Worm (Caenorhabditis elegans) whole organism, late embryonic: ENCODE measurements around the gene ZK512.1.

Source experiments
- C08G9.2 ChIP-seq: sonication (generic microtip); optimal IDR thresholded peaks from 2 replicates; lab custom pipeline; 2016; ENCODE audit warnings: mild to moderate bottlenecking, missing genetic modification characterization, moderate library complexity, missing compliant biosample characterization
- F13H6.1 ChIP-seq: sonication (generic microtip); optimal IDR thresholded peaks from 2 replicates; lab custom pipeline; 2016; ENCODE audit warnings: missing genetic modification characterization, missing compliant biosample characterization
- K02D7.2 ChIP-seq: sonication (generic microtip); optimal IDR thresholded peaks from 2 replicates; lab custom pipeline; 2017; ENCODE audit warnings: mild to moderate bottlenecking, missing genetic modification characterization, missing compliant biosample characterization
- K09A11.1 ChIP-seq: sonication (generic microtip); optimal IDR thresholded peaks from 2 replicates; lab custom pipeline; 2017; ENCODE audit warnings: antibody characterized with exemption, mild to moderate bottlenecking, missing genetic modification characterization, missing compliant biosample characterization; ENCODE audit not compliant: insufficient read depth
- T23F11.4 ChIP-seq: fragments of 200-800 bp; sonication (Bioruptor generic); optimal IDR thresholded peaks from 2 replicates; lab custom pipeline; 2018; ENCODE audit warnings: mild to moderate bottlenecking, missing genetic modification characterization, missing compliant biosample characterization
- ahr-1 ChIP-seq: sonication (generic microtip); optimal IDR thresholded peaks from 2 replicates; lab custom pipeline; 2016; ENCODE audit warnings: missing genetic modification characterization, missing compliant biosample characterization
- ceh-14 ChIP-seq: sonication (generic microtip); optimal IDR thresholded peaks from 2 replicates; lab custom pipeline; 2016; ENCODE audit warnings: missing genotype, missing genetic modification characterization, missing compliant biosample characterization
- ceh-19 ChIP-seq: fragments of 200-800 bp; sonication (Bioruptor generic); optimal IDR thresholded peaks from 2 replicates; lab custom pipeline; 2018; ENCODE audit warnings: mild to moderate bottlenecking, missing genetic modification characterization, missing compliant biosample characterization
- ceh-2 ChIP-seq: sonication (generic microtip); optimal IDR thresholded peaks from 2 replicates; lab custom pipeline; 2016; ENCODE audit warnings: missing genotype, missing genetic modification characterization, missing compliant biosample characterization
- ceh-22 ChIP-seq: sonication (generic microtip); optimal IDR thresholded peaks from 2 replicates; lab custom pipeline; 2017; ENCODE audit warnings: missing biosample characterization, missing genetic modification characterization
- ceh-34 ChIP-seq: sonication (generic microtip); optimal IDR thresholded peaks from 2 replicates; lab custom pipeline; 2016; ENCODE audit warnings: mild to moderate bottlenecking, missing genetic modification characterization, missing compliant biosample characterization
- ceh-9 ChIP-seq: sonication (generic microtip); optimal IDR thresholded peaks from 2 replicates; lab custom pipeline; 2016; ENCODE audit warnings: mild to moderate bottlenecking, missing genetic modification characterization, inconsistent platforms, missing compliant biosample characterization
- che-1 ChIP-seq: sonication (generic microtip); optimal IDR thresholded peaks from 2 replicates; lab custom pipeline; 2016; ENCODE audit warnings: mild to moderate bottlenecking, missing genetic modification characterization, missing compliant biosample characterization
- dmd-4 ChIP-seq: sonication (generic microtip); optimal IDR thresholded peaks from 2 replicates; lab custom pipeline; 2016; ENCODE audit warnings: borderline replicate concordance, missing genetic modification characterization, missing compliant biosample characterization
- dve-1 ChIP-seq: sonication (generic microtip); optimal IDR thresholded peaks from 2 replicates; lab custom pipeline; 2017; ENCODE audit warnings: antibody characterized with exemption, mild to moderate bottlenecking, missing genetic modification characterization, missing compliant biosample characterization
- elt-2 ChIP-seq: sonication (generic microtip); optimal IDR thresholded peaks from 2 replicates; lab custom pipeline; 2016; ENCODE audit warnings: missing genetic modification reagents, missing genetic modification characterization, missing compliant biosample characterization
- elt-4 ChIP-seq: sonication (generic microtip); optimal IDR thresholded peaks from 2 replicates; lab custom pipeline; 2016; ENCODE audit warnings: missing genetic modification characterization, missing compliant biosample characterization
- ets-4 ChIP-seq: sonication (generic microtip); optimal IDR thresholded peaks from 2 replicates; lab custom pipeline; 2016; ENCODE audit warnings: missing genetic modification characterization, missing compliant biosample characterization
- eyg-1 ChIP-seq: sonication (generic microtip); optimal IDR thresholded peaks from 2 replicates; lab custom pipeline; 2016; ENCODE audit warnings: missing genotype, missing genetic modification characterization, missing compliant biosample characterization
- fkh-10 ChIP-seq: fragments of 150-350 bp; optimal IDR thresholded peaks from 2 replicates; lab custom pipeline; 2014; ENCODE audit warnings: missing biosample characterization, missing genetic modification reagents, missing genetic modification characterization
- fkh-6 ChIP-seq: sonication (generic microtip); optimal IDR thresholded peaks from 2 replicates; lab custom pipeline; 2016; ENCODE audit warnings: missing genetic modification characterization, missing compliant biosample characterization
- gmeb-2 ChIP-seq: sonication (generic microtip); optimal IDR thresholded peaks from 2 replicates; lab custom pipeline; 2016; ENCODE audit warnings: missing genetic modification characterization, inconsistent platforms, missing compliant biosample characterization
- hlh-15 ChIP-seq: sonication (generic microtip); optimal IDR thresholded peaks from 2 replicates; lab custom pipeline; 2016; ENCODE audit warnings: missing genetic modification characterization, missing compliant biosample characterization
- hlh-6 ChIP-seq: sonication (generic microtip); optimal IDR thresholded peaks from 2 replicates; lab custom pipeline; 2016; ENCODE audit warnings: missing genotype, missing genetic modification characterization, missing compliant biosample characterization
- lin-11 ChIP-seq: fragments of 200-800 bp; sonication (Bioruptor generic); optimal IDR thresholded peaks from 2 replicates; lab custom pipeline; 2018; ENCODE audit warnings: mild to moderate bottlenecking, missing genetic modification characterization, missing compliant biosample characterization
- nfya-1 ChIP-seq: sonication (generic microtip); optimal IDR thresholded peaks from 2 replicates; lab custom pipeline; 2017; ENCODE audit warnings: missing genetic modification characterization, mild to moderate bottlenecking, missing compliant biosample characterization, antibody characterized with exemption, moderate library complexity
- nhr-11 ChIP-seq: fragments of 150-350 bp; optimal IDR thresholded peaks from 2 replicates; lab custom pipeline; 2014; ENCODE audit warnings: missing biosample characterization, missing genetic modification characterization
- nhr-232 ChIP-seq: sonication (generic microtip); optimal IDR thresholded peaks from 2 replicates; lab custom pipeline; 2016; ENCODE audit warnings: missing genetic modification characterization, missing compliant biosample characterization
- pax-1 ChIP-seq: fragments of 150-350 bp; optimal IDR thresholded peaks from 2 replicates; lab custom pipeline; 2014; ENCODE audit warnings: missing biosample characterization, missing genetic modification characterization
- pha-2 ChIP-seq: sonication (generic microtip); optimal IDR thresholded peaks from 2 replicates; lab custom pipeline; 2017; ENCODE audit warnings: mild to moderate bottlenecking, missing genetic modification characterization, missing compliant biosample characterization
- pqm-1 ChIP-seq: sonication (generic microtip); optimal IDR thresholded peaks from 2 replicates; lab custom pipeline; 2016; ENCODE audit warnings: missing genetic modification characterization, missing compliant biosample characterization
- pros-1 ChIP-seq: fragments of 150-350 bp; optimal IDR thresholded peaks from 2 replicates; lab custom pipeline; 2014; ENCODE audit warnings: missing biosample characterization, missing genetic modification reagents, missing genetic modification characterization
- rnt-1 ChIP-seq: sonication (generic microtip); optimal IDR thresholded peaks from 2 replicates; lab custom pipeline; 2016; ENCODE audit warnings: missing genetic modification characterization, missing compliant biosample characterization
- sdc-2 ChIP-seq: sonication (generic microtip); optimal IDR thresholded peaks from 2 replicates; lab custom pipeline; 2016; ENCODE audit warnings: missing genotype, missing genetic modification characterization, missing compliant biosample characterization
- sox-4 ChIP-seq: sonication (generic microtip); optimal IDR thresholded peaks from 2 replicates; lab custom pipeline; 2017; ENCODE audit warnings: mild to moderate bottlenecking, missing genetic modification characterization, inconsistent platforms, missing compliant biosample characterization
- tbx-2 ChIP-seq: sonication (generic microtip); optimal IDR thresholded peaks from 2 replicates; lab custom pipeline; 2016; ENCODE audit warnings: missing genetic modification characterization, missing compliant biosample characterization
- unc-3 ChIP-seq, 2 experiments: fragments of 200-800 bp in 1 of 2; sonication (Bioruptor generic) in 1 of 2; sonication (generic microtip) in 1 of 2; conservative IDR thresholded peaks in 1 of 2; optimal IDR thresholded peaks in 1 of 2; 2 replicates each; pipeline versions ENCODE4 v1.3.6 to Lab custom; 2016 to 2022; ENCODE audit warnings: missing compliant biosample characterization in 2 of 2, missing genetic modification characterization in 2 of 2, missing genetic modification reagents in 1 of 2
- unc-86 ChIP-seq: sonication (generic microtip); optimal IDR thresholded peaks from 2 replicates; lab custom pipeline; 2016; ENCODE audit warnings: missing genetic modification characterization, missing compliant biosample characterization

Gene ZK512.1

DNA sequence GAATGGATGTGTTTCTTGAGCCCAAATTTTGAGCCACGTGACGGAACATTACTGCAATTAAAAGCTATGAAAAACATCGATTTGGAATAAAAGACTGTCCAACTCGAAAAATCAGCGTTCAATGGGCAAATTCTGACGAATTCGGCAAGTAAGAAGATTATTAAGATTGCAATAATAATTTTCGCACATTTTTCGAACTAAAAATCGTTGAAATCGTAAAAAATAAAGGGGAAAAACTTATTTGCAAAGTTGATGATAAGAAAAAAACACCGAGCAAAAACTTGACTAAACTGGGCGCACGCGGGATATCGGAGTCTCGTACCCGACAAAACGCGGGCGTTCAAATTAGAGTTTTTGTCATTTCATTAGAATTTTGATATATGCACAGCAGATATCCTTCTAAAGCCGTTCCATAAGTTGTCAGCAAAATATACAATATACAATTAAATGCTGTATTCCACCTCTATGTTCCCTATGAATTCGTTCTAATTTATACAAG is 25.4 kb upstream of the ZK512.1 start, which contains the start of the genes mccc-2 and mrpl-44:
mccc-2 (minus strand) TSS at position 51 of the 499 bp plus-strand sequence.
mrpl-44 (minus strand) TSS at position 51 of the 499 bp plus-strand sequence.
- peak; percentile 70 for TF ChIP-seq elt-2 (tag; lab: Kevin White, UChicago)
- TF ChIP-seq nfya-1 (tag; lab: Kevin White, UChicago): peak; percentile 18
- no peak for TF ChIP-seq elt-4 (tag; lab: Kevin White, UChicago)
- TF ChIP-seq, all 69 proteins: peak for 2

DNA sequence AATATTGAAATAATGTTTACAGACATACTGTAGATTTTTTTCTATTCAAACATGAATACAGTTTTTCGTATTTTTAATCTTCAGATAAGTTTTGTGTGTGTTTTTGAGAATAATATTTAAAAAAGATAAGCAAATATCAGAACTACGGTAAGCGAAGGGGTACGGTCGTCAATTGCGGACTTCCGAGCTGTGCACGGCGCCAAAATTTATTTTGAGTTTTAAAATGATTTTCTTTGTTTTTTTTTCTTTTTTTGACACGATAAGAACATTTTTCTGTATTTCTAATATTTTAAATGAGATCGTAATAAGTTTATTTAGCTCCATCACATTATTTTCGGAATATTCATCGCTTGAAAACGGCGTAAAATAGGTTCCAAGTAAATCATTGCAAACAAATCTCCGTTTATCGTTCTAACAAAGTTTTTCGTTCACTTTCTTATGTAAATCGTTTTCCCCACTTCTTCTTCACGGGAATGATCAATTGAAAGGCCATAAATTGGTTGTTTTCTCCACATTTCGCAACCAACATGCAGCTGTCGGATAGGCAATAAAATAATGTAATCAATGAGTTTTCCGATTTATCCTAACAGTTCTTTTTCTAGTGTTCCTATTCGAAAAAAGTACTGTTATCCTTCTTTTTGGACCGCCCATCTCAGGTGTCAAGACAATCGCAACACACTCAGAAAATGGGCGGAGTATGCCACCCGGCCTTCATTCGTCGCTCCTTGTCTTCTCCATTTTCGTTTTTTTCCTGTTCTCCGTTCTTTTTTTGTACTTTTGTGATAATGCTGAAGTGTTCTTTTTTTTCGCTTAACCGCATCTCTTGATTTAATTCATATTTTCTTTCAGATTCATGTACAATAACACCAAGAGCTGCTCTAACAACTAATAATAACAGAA is 23.1 kb upstream of the ZK512.1 start, which contains the start of gene glp-1:
glp-1 (plus strand) TSS at position 850 of the 900 bp plus-strand sequence.
- TF ChIP-seq ceh-2 (tag; lab: Kevin White, UChicago): no peak
- TF ChIP-seq dve-1 (tag; lab: Kevin White, UChicago): no peak
- no peak for TF ChIP-seq hlh-6 (tag; lab: Kevin White, UChicago)
- no peak for TF ChIP-seq hlh-15 (tag; lab: Kevin White, UChicago)
- no peak for TF ChIP-seq T23F11.4 (GFP tag; lab: Kevin White, UChicago)
- TF ChIP-seq elt-4 (tag; lab: Kevin White, UChicago): no peak
- TF ChIP-seq unc-3 (GFP tag; conservative IDR thresholded peaks at IDR 0.05; lab: Robert Waterston, UW): no peak
- TF ChIP-seq unc-3 (tag; optimal IDR thresholded peaks at IDR 0.05; lab: Kevin White, UChicago): no peak
- no peak for TF ChIP-seq pax-1 (tag; lab: Kevin White, UChicago)
- TF ChIP-seq K02D7.2 (tag; lab: Kevin White, UChicago): no peak

DNA sequence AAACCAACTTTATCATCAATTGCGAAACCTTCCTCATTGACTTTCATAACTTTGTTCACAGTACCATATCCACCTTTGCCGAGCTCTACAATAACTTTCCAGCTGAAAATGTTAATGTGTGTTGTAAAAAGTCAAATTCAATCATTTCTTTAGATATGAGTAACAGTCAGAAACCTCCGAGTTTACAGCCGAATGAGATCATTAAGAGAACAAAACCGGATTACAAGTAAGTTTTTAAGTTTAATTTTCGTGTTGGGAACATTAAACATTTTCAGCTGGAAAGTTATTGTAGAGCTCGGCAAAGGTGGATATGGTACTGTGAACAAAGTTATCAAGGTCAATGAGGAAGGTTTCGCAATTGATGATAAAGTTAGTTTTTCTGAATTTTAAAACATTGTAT is 13.5 kb upstream of the ZK512.1 start, which contains the start of gene ZK507.1:
ZK507.1 (minus strand) TSS at position 101 of the 400 bp plus-strand sequence.
- TF ChIP-seq ahr-1: no peak
- TF ChIP-seq ceh-9 (tag; lab: Kevin White, UChicago): no peak
- no peak for TF ChIP-seq fkh-6 (tag; lab: Kevin White, UChicago)
- no peak for TF ChIP-seq F13H6.1 (tag; lab: Kevin White, UChicago)
- no peak for TF ChIP-seq T23F11.4 (GFP tag; lab: Kevin White, UChicago)
- no peak for TF ChIP-seq unc-86 (tag; lab: Kevin White, UChicago)
- TF ChIP-seq sox-4: no peak
- TF ChIP-seq dmd-4 (tag; lab: Kevin White, UChicago): no peak
- no peak for TF ChIP-seq elt-2 (tag; lab: Kevin White, UChicago)
- no peak for TF ChIP-seq che-1
- no peak for TF ChIP-seq pha-2 (tag; lab: Kevin White, UChicago)
- no peak for TF ChIP-seq ceh-19 (GFP tag; lab: Kevin White, UChicago)

DNA sequence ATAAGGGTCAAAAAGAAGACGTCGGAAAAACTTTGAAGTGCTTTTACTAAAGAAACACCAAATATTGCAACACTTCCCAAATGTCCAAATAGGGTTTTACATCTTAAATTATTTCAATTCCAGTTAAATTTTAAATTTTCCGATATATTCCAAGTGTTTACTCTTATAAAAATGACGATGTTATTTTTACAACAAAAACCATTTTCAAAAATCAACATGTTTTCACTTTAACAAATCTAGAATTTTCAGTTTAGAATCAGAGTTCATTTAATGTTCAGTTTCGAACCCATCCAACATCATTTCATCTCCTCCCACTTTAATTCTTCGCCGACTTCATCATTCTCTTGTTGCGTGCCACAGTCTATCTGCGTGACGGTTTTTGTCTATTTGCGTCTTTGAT is 11.1 kb upstream of the ZK512.1 start, which contains the start of gene dos-1:
dos-1 (plus strand) TSS at position 301 of the 400 bp plus-strand sequence.
- TF ChIP-seq sdc-2 (tag; lab: Kevin White, UChicago) (no peak), ceh-22 (tag; lab: Kevin White, UChicago) (no peak), hlh-6 (tag; lab: Kevin White, UChicago) (no peak), rnt-1 (tag; lab: Kevin White, UChicago) (no peak), ceh-14 (tag; lab: Kevin White, UChicago) (no peak), lin-11 (no peak), pqm-1 (tag; lab: Kevin White, UChicago) (no peak), nhr-11 (no peak)

DNA sequence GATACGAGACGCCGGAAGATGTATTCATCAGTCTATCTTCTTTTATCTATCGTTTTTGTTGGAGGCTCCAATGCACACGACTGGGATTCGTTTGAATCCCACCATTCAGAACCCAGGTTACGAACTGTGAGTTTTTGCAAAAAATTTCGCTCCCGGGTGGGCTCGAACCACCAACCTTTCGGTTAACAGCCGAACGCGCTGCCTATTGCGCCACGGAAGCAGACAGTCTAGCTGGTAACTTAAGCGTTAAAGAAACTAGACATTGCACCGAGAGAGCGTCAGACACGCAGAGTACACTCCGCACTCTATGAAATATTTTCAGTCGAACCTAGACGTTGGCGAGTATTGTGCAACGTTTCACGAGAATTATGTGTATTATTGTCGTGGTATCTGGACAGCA is 10.7 kb upstream of the ZK512.1 start:
- peak; percentile 72 for TF ChIP-seq K09A11.1 (tag; lab: Kevin White, UChicago)
- no peak for TF ChIP-seq ceh-9 (tag; lab: Kevin White, UChicago)
- TF ChIP-seq unc-3 (GFP tag; conservative IDR thresholded peaks at IDR 0.05; lab: Robert Waterston, UW): no peak
- no peak for TF ChIP-seq unc-3 (tag; optimal IDR thresholded peaks at IDR 0.05; lab: Kevin White, UChicago)
- peak; percentile 40 for TF ChIP-seq pha-2 (tag; lab: Kevin White, UChicago)
- no peak for TF ChIP-seq sdc-2 (tag; lab: Kevin White, UChicago)
- TF ChIP-seq rnt-1 (tag; lab: Kevin White, UChicago): no peak
- TF ChIP-seq gmeb-2 (tag; lab: Kevin White, UChicago): peak; percentile 32
- TF ChIP-seq hlh-15 (tag; lab: Kevin White, UChicago): no peak
- no peak for TF ChIP-seq ets-4 (tag; lab: Kevin White, UChicago)
- TF ChIP-seq ceh-34 (tag; lab: Kevin White, UChicago): no peak
- TF ChIP-seq nhr-232: peak; percentile 42
- TF ChIP-seq ceh-2 (tag; lab: Kevin White, UChicago): no peak
- TF ChIP-seq dmd-4 (tag; lab: Kevin White, UChicago): peak; percentile 42
- TF ChIP-seq lin-11: peak; percentile 36
- peak; percentile 23 for TF ChIP-seq unc-86 (tag; lab: Kevin White, UChicago)
- TF ChIP-seq C08G9.2: peak; percentile 51
- no peak for TF ChIP-seq elt-4 (tag; lab: Kevin White, UChicago)
- TF ChIP-seq tbx-2: peak; percentile 64
- TF ChIP-seq fkh-10 (GFP tag; lab: Kevin White, UChicago): no peak
- no peak for TF ChIP-seq eyg-1
- no peak for TF ChIP-seq pros-1 (tag; lab: Kevin White, UChicago)
